Worm (Caenorhabditis elegans) whole organism, L3 larva: ENCODE data around the gene C27B7.5.

ENCODE experiments used
- ama-1 ChIP-seq: fragments of 150-350 bp; optimal IDR thresholded peaks from 2 replicates; lab custom pipeline; 2018
- elt-1 ChIP-seq: fragments of 150-350 bp; optimal IDR thresholded peaks from 2 replicates; lab custom pipeline; 2014; ENCODE audit warnings: missing biosample characterization, missing genetic modification characterization
- elt-2 ChIP-seq: sonication (generic microtip); optimal IDR thresholded peaks from 2 replicates; lab custom pipeline; 2016; ENCODE audit warnings: missing genetic modification reagents, mild to moderate bottlenecking, missing genetic modification characterization, missing compliant biosample characterization
- fos-1 ChIP-seq: fragments of 150-350 bp; optimal IDR thresholded peaks from 2 replicates; lab custom pipeline; 2014; ENCODE audit warnings: missing biosample characterization, missing genetic modification characterization
- mml-1 ChIP-seq: fragments of 150-350 bp; sonication (generic microtip); optimal IDR thresholded peaks from 3 replicates; lab custom pipeline; 2014; ENCODE audit warnings: missing biosample characterization, missing genetic modification characterization
- nhr-11 ChIP-seq: fragments of 150-350 bp; optimal IDR thresholded peaks from 2 replicates; lab custom pipeline; 2014; ENCODE audit warnings: missing biosample characterization, missing genetic modification characterization
- nhr-237 ChIP-seq: fragments of 150-350 bp; optimal IDR thresholded peaks from 2 replicates; lab custom pipeline; 2014; ENCODE audit warnings: missing biosample characterization, missing genetic modification characterization
- sea-2 ChIP-seq: fragments of 150-350 bp; sonication (generic microtip); optimal IDR thresholded peaks from 4 replicates; lab custom pipeline; 2014; ENCODE audit warnings: missing biosample characterization, missing genetic modification reagents, missing genetic modification characterization
- snpc-4 ChIP-seq: fragments of 150-350 bp; optimal IDR thresholded peaks from 2 replicates; lab custom pipeline; 2014; ENCODE audit warnings: missing biosample characterization, missing genetic modification characterization
- unc-62 ChIP-seq: fragments of 150-350 bp; sonication (generic microtip); optimal IDR thresholded peaks from 4 replicates; lab custom pipeline; 2014; ENCODE audit warnings: missing biosample characterization, missing genetic modification reagents, missing genetic modification characterization
- ztf-4 ChIP-seq: fragments of 150-350 bp; optimal IDR thresholded peaks from 2 replicates; lab custom pipeline; 2014; ENCODE audit warnings: missing biosample characterization, missing genetic modification characterization

DNA sequence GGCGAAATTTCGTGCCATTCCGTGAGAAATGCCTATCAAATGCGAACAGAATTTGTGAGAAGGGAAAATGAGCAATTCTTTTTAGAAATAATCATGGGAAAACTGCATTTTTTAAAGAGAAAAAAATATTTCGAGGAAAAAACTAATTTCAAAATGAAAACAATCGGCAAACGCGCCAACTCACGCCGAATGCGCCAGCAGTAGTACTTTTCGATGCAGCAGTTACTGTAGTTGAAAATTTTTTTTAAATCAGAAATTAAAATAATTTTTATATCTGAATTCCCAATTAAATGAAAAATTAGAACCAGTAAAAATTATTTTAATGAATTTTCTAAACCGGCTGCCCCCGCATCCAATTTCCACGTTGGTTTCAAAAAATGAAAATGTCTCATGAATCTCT lies 21.9 kb downstream of the C27B7.5 start:
- TF ChIP-seq unc-62: no peak
- TF ChIP-seq ama-1 (lab: Kevin White, UChicago): no peak
- no peak for TF ChIP-seq fos-1 (tag; lab: Kevin White, UChicago)
- no peak for TF ChIP-seq mml-1 (tag; lab: Kevin White, UChicago)
- TF ChIP-seq elt-2 (tag; lab: Kevin White, UChicago): no peak
- TF ChIP-seq ztf-4 (tag; lab: Kevin White, UChicago): no peak
- no peak for TF ChIP-seq elt-1 (tag; lab: Kevin White, UChicago)
- no peak for TF ChIP-seq nhr-237
- TF ChIP-seq snpc-4: no peak
- no peak for TF ChIP-seq nhr-11 (tag; lab: Kevin White, UChicago)
- no peak for TF ChIP-seq sea-2
